Worm (Caenorhabditis elegans) whole organism, midembryonic: ENCODE results near the gene srw-26.

Experiments
- T22C8.4 ChIP-seq: fragments of 200-800 bp; sonication (Bioruptor generic); IDR thresholded peaks from 2 replicates; pipeline ENCODE4 v1.3.6; 2022; ENCODE audit warnings: missing genetic modification characterization, missing compliant biosample characterization
- cog-1 ChIP-seq: sonication (generic microtip); optimal IDR thresholded peaks from 2 replicates; lab custom pipeline; 2016; ENCODE audit warnings: missing genetic modification characterization, missing compliant biosample characterization
- flt-1 ChIP-seq: fragments of 200-800 bp; sonication (Bioruptor generic); IDR thresholded peaks from 2 replicates; pipeline ENCODE4 v1.3.6; 2022; ENCODE audit warnings: missing genetic modification characterization, missing compliant biosample characterization
- klf-2 ChIP-seq: fragments of 200-800 bp; sonication (Bioruptor generic); conservative IDR thresholded peaks from 2 replicates; pipeline ENCODE4 v1.3.6; 2022; ENCODE audit warnings: missing genetic modification reagents, missing genetic modification characterization, missing compliant biosample characterization
- med-1 ChIP-seq: sonication (generic microtip); optimal IDR thresholded peaks from 2 replicates; lab custom pipeline; 2017; ENCODE audit warnings: missing genetic modification characterization, mild to moderate bottlenecking, missing compliant biosample characterization, antibody characterized with exemption, missing genetic modification reagents; ENCODE audit not compliant: insufficient read depth
- ref-1 ChIP-seq: fragments of 200-800 bp; sonication (Bioruptor generic); conservative IDR thresholded peaks from 2 replicates; pipeline ENCODE4 v1.3.6; 2022; ENCODE audit warnings: missing genetic modification reagents, missing genetic modification characterization, missing compliant biosample characterization
- tab-1 ChIP-seq: fragments of 200-800 bp; sonication (Bioruptor generic); IDR thresholded peaks from 2 replicates; pipeline ENCODE4 v1.3.6; 2022; ENCODE audit warnings: missing genetic modification characterization, missing compliant biosample characterization
- ztf-23 ChIP-seq: fragments of 200-800 bp; sonication (Bioruptor generic); IDR thresholded peaks from 2 replicates; pipeline ENCODE4 v1.3.6; 2022; ENCODE audit warnings: missing genetic modification reagents, missing genetic modification characterization, missing compliant biosample characterization
- ztf-29 ChIP-seq: fragments of 200-800 bp; sonication (Bioruptor generic); IDR thresholded peaks from 2 replicates; pipeline ENCODE4 v1.3.6; 2022; ENCODE audit warnings: missing genetic modification reagents, missing genetic modification characterization, missing compliant biosample characterization

The srw-26 gene

ce11 chrV:15922979-15923378 lies 9.3 kb downstream of the srw-26 start, which contains the start of gene F35E8.13:
Gene F35E8.13, plus strand, starts transcription at chrV:15923279.
- TF ChIP-seq klf-2 (GFP tag; lab: Robert Waterston, UW) (no peak), T22C8.4 (no peak), tab-1 (GFP tag; lab: Robert Waterston, UW) (no peak), ref-1 (no peak)

ce11 chrV:15921102-15921501 lies 11.2 kb downstream of the srw-26 start, which contains the start of gene cdr-1:
Gene cdr-1, plus strand, starts transcription at chrV:15921309.
- TF ChIP-seq klf-2 (GFP tag; lab: Robert Waterston, UW): no peak
- TF ChIP-seq ztf-29 (GFP tag; lab: Robert Waterston, UW): no peak
- TF ChIP-seq ztf-23 (GFP tag; lab: Robert Waterston, UW): no peak
- no peak for TF ChIP-seq med-1 (GFP tag; lab: Kevin White, UChicago)
- TF ChIP-seq flt-1 (GFP tag; lab: Robert Waterston, UW): no peak
- TF ChIP-seq cog-1 (tag; lab: Kevin White, UChicago): no peak
- TF ChIP-seq T22C8.4: no peak
- TF ChIP-seq tab-1 (GFP tag; lab: Robert Waterston, UW): no peak

- TF ChIP-seq ztf-29 (GFP tag; lab: Robert Waterston, UW) (no peak), ref-1 (no peak), flt-1 (GFP tag; lab: Robert Waterston, UW) (no peak), T22C8.4 (no peak), klf-2 (GFP tag; lab: Robert Waterston, UW) (no peak), tab-1 (GFP tag; lab: Robert Waterston, UW) (no peak), cog-1 (tag; lab: Kevin White, UChicago) (no peak), ztf-23 (GFP tag; lab: Robert Waterston, UW) (no peak), med-1 (GFP tag; lab: Kevin White, UChicago) (no peak)
Measured at ce11 chrV:15920273-15920672, 12.0 kb downstream of the srw-26 start, which contains the start of gene F35E8.10. Gene F35E8.10, minus strand, starts transcription at chrV:15920373.

- TF ChIP-seq ztf-23 (GFP tag; lab: Robert Waterston, UW) (no peak), ztf-29 (GFP tag; lab: Robert Waterston, UW) (no peak), T22C8.4 (no peak), cog-1 (tag; lab: Kevin White, UChicago) (no peak), med-1 (GFP tag; lab: Kevin White, UChicago) (no peak), tab-1 (GFP tag; lab: Robert Waterston, UW) (no peak), klf-2 (GFP tag; lab: Robert Waterston, UW) (no peak), ref-1 (no peak), flt-1 (GFP tag; lab: Robert Waterston, UW) (no peak)
Measured at ce11 chrV:15917458-15917857, 14.8 kb downstream of the srw-26 start, which contains the start of gene F35E8.9. Gene F35E8.9, minus strand, starts transcription at chrV:15917558.

- TF ChIP-seq T22C8.4 (no peak), ref-1 (no peak), klf-2 (GFP tag; lab: Robert Waterston, UW) (no peak), cog-1 (tag; lab: Kevin White, UChicago) (no peak), tab-1 (GFP tag; lab: Robert Waterston, UW) (no peak), ztf-29 (GFP tag; lab: Robert Waterston, UW) (no peak), flt-1 (GFP tag; lab: Robert Waterston, UW) (no peak), med-1 (GFP tag; lab: Kevin White, UChicago) (no peak), ztf-23 (GFP tag; lab: Robert Waterston, UW) (no peak)
Measured at ce11 chrV:15915919-15916318, 16.4 kb downstream of the srw-26 start, which contains the start of gene gst-38. Gene gst-38, minus strand, starts transcription at chrV:15916070.

ce11 chrV:15915307-15915706 lies 17.0 kb downstream of the srw-26 start:
- TF ChIP-seq ztf-29 (GFP tag; lab: Robert Waterston, UW) (no peak), flt-1 (GFP tag; lab: Robert Waterston, UW) (no peak), klf-2 (GFP tag; lab: Robert Waterston, UW) (no peak), T22C8.4 (no peak), med-1 (GFP tag; lab: Kevin White, UChicago) (no peak), cog-1 (tag; lab: Kevin White, UChicago) (no peak), ztf-23 (GFP tag; lab: Robert Waterston, UW) (no peak), tab-1 (GFP tag; lab: Robert Waterston, UW) (no peak), ref-1 (no peak)

- TF ChIP-seq ref-1 (no peak), med-1 (GFP tag; lab: Kevin White, UChicago) (no peak), ztf-29 (GFP tag; lab: Robert Waterston, UW) (no peak)
Measured at ce11 chrV:15914774-15915173, 17.5 kb downstream of the srw-26 start.

- TF ChIP-seq med-1 (GFP tag; lab: Kevin White, UChicago) (no peak), ref-1 (no peak), ztf-29 (GFP tag; lab: Robert Waterston, UW) (no peak), flt-1 (GFP tag; lab: Robert Waterston, UW) (no peak), cog-1 (tag; lab: Kevin White, UChicago) (no peak), klf-2 (GFP tag; lab: Robert Waterston, UW) (no peak), tab-1 (GFP tag; lab: Robert Waterston, UW) (no peak), T22C8.4 (no peak), ztf-23 (GFP tag; lab: Robert Waterston, UW) (no peak)
Measured at ce11 chrV:15913714-15914113, 18.6 kb downstream of the srw-26 start, which contains the start of gene F35E8.7. Gene F35E8.7, plus strand, starts transcription at chrV:15914014.

ce11 chrV:15912677-15913076 lies 19.6 kb downstream of the srw-26 start:
- TF ChIP-seq tab-1 (GFP tag; lab: Robert Waterston, UW) (no peak), cog-1 (tag; lab: Kevin White, UChicago) (no peak), ref-1 (no peak)

- TF ChIP-seq ztf-23 (GFP tag; lab: Robert Waterston, UW) (no peak), med-1 (GFP tag; lab: Kevin White, UChicago) (no peak), klf-2 (GFP tag; lab: Robert Waterston, UW) (no peak), ref-1 (no peak), flt-1 (GFP tag; lab: Robert Waterston, UW) (no peak), ztf-29 (GFP tag; lab: Robert Waterston, UW) (no peak), T22C8.4 (no peak), tab-1 (GFP tag; lab: Robert Waterston, UW) (no peak), cog-1 (tag; lab: Kevin White, UChicago) (no peak)
Measured at ce11 chrV:15911848-15912247, 20.4 kb downstream of the srw-26 start, which contains the start of gene F35E8.6. Gene F35E8.6, plus strand, starts transcription at chrV:15912148.
